Worm (Caenorhabditis elegans) whole organism, midembryonic: ENCODE data around the gene C44B9.3.
A peak's percentile ranks its signal among the peaks of the same experiment; 100 is the strongest.

Source experiments
- T22C8.4 ChIP-seq: fragments of 200-800 bp; sonication (Bioruptor generic); IDR thresholded peaks from 2 replicates; pipeline ENCODE4 v1.3.6; 2022; ENCODE audit warnings: missing genetic modification characterization, missing compliant biosample characterization
- cog-1 ChIP-seq: sonication (generic microtip); optimal IDR thresholded peaks from 2 replicates; lab custom pipeline; 2016; ENCODE audit warnings: missing genetic modification characterization, missing compliant biosample characterization
- flt-1 ChIP-seq: fragments of 200-800 bp; sonication (Bioruptor generic); IDR thresholded peaks from 2 replicates; pipeline ENCODE4 v1.3.6; 2022; ENCODE audit warnings: missing genetic modification characterization, missing compliant biosample characterization
- klf-2 ChIP-seq: fragments of 200-800 bp; sonication (Bioruptor generic); conservative IDR thresholded peaks from 2 replicates; pipeline ENCODE4 v1.3.6; 2022; ENCODE audit warnings: missing genetic modification reagents, missing genetic modification characterization, missing compliant biosample characterization
- med-1 ChIP-seq: sonication (generic microtip); optimal IDR thresholded peaks from 2 replicates; lab custom pipeline; 2017; ENCODE audit warnings: missing genetic modification characterization, mild to moderate bottlenecking, missing compliant biosample characterization, antibody characterized with exemption, missing genetic modification reagents; ENCODE audit not compliant: insufficient read depth
- ref-1 ChIP-seq: fragments of 200-800 bp; sonication (Bioruptor generic); conservative IDR thresholded peaks from 2 replicates; pipeline ENCODE4 v1.3.6; 2022; ENCODE audit warnings: missing genetic modification reagents, missing genetic modification characterization, missing compliant biosample characterization
- tab-1 ChIP-seq: fragments of 200-800 bp; sonication (Bioruptor generic); IDR thresholded peaks from 2 replicates; pipeline ENCODE4 v1.3.6; 2022; ENCODE audit warnings: missing genetic modification characterization, missing compliant biosample characterization
- ztf-23 ChIP-seq: fragments of 200-800 bp; sonication (Bioruptor generic); IDR thresholded peaks from 2 replicates; pipeline ENCODE4 v1.3.6; 2022; ENCODE audit warnings: missing genetic modification reagents, missing genetic modification characterization, missing compliant biosample characterization
- ztf-29 ChIP-seq: fragments of 200-800 bp; sonication (Bioruptor generic); IDR thresholded peaks from 2 replicates; pipeline ENCODE4 v1.3.6; 2022; ENCODE audit warnings: missing genetic modification reagents, missing genetic modification characterization, missing compliant biosample characterization

C44B9.3 gene

ce11 chrIII:10881996-10882395 lies 2.0 kb upstream of the C44B9.3 start:
- TF ChIP-seq T22C8.4 (GFP tag; lab: Robert Waterston, UW), result no peak
- no peak for TF ChIP-seq tab-1 (GFP tag; lab: Robert Waterston, UW)

ce11 chrIII:10881462-10881861 lies 1.5 kb upstream of the C44B9.3 start, which contains the start of gene athp-1:
athp-1 (plus strand) TSS chrIII:10881766.
- TF ChIP-seq ref-1, result no peak
- no peak for TF ChIP-seq ztf-29 (GFP tag; lab: Robert Waterston, UW)
- no peak for TF ChIP-seq klf-2 (GFP tag; lab: Robert Waterston, UW)
- TF ChIP-seq tab-1 (GFP tag; lab: Robert Waterston, UW), result no peak
- no peak for TF ChIP-seq cog-1 (tag; lab: Kevin White, UChicago)
- no peak for TF ChIP-seq T22C8.4 (GFP tag; lab: Robert Waterston, UW)
- TF ChIP-seq ztf-23 (GFP tag; lab: Robert Waterston, UW), result no peak
- no peak for TF ChIP-seq flt-1 (GFP tag; lab: Robert Waterston, UW)
- TF ChIP-seq med-1 (GFP tag; lab: Kevin White, UChicago), result no peak

- TF ChIP-seq tab-1 (GFP tag; lab: Robert Waterston, UW), result no peak
- TF ChIP-seq T22C8.4 (GFP tag; lab: Robert Waterston, UW), result no peak
- TF ChIP-seq ztf-23 (GFP tag; lab: Robert Waterston, UW), result no peak
- no peak for TF ChIP-seq klf-2 (GFP tag; lab: Robert Waterston, UW)
- TF ChIP-seq ztf-29 (GFP tag; lab: Robert Waterston, UW), result no peak
- no peak for TF ChIP-seq ref-1
- no peak for TF ChIP-seq med-1 (GFP tag; lab: Kevin White, UChicago)
- no peak for TF ChIP-seq flt-1 (GFP tag; lab: Robert Waterston, UW)
- no peak for TF ChIP-seq cog-1 (tag; lab: Kevin White, UChicago)
These were observed 2.4 kb downstream of the C44B9.3 start for ce11 chrIII:10877542-10877941.

ce11 chrIII:10875132-10875531 lies 4.9 kb downstream of the C44B9.3 start, which contains the start of gene C44B9.2:
C44B9.2 (plus strand) TSS chrIII:10875432.
- TF ChIP-seq tab-1 (GFP tag; lab: Robert Waterston, UW), result no peak
- TF ChIP-seq T22C8.4 (GFP tag; lab: Robert Waterston, UW), result no peak
- TF ChIP-seq med-1 (GFP tag; lab: Kevin White, UChicago), result no peak
- no peak for TF ChIP-seq cog-1 (tag; lab: Kevin White, UChicago)
- TF ChIP-seq ztf-23 (GFP tag; lab: Robert Waterston, UW), result no peak
- TF ChIP-seq klf-2 (GFP tag; lab: Robert Waterston, UW), result no peak
- no peak for TF ChIP-seq flt-1 (GFP tag; lab: Robert Waterston, UW)
- no peak for TF ChIP-seq ref-1
- TF ChIP-seq ztf-29 (GFP tag; lab: Robert Waterston, UW), result no peak

- TF ChIP-seq ztf-29 (GFP tag; lab: Robert Waterston, UW) (no peak), flt-1 (GFP tag; lab: Robert Waterston, UW) (no peak), T22C8.4 (GFP tag; lab: Robert Waterston, UW) (no peak), ref-1 (no peak), tab-1 (GFP tag; lab: Robert Waterston, UW) (no peak), cog-1 (tag; lab: Kevin White, UChicago) (no peak), klf-2 (GFP tag; lab: Robert Waterston, UW) (no peak), med-1 (GFP tag; lab: Kevin White, UChicago) (no peak), ztf-23 (GFP tag; lab: Robert Waterston, UW) (no peak)
These were observed 9.2 kb downstream of the C44B9.3 start for ce11 chrIII:10870814-10871213.

- no peak for TF ChIP-seq tab-1 (GFP tag; lab: Robert Waterston, UW)
- TF ChIP-seq med-1 (GFP tag; lab: Kevin White, UChicago), result no peak
- no peak for TF ChIP-seq ztf-23 (GFP tag; lab: Robert Waterston, UW)
- TF ChIP-seq T22C8.4 (GFP tag; lab: Robert Waterston, UW), result no peak
- TF ChIP-seq flt-1 (GFP tag; lab: Robert Waterston, UW), result no peak
- TF ChIP-seq ztf-29 (GFP tag; lab: Robert Waterston, UW), result no peak
- no peak for TF ChIP-seq ref-1
- TF ChIP-seq cog-1 (tag; lab: Kevin White, UChicago), result no peak
- no peak for TF ChIP-seq klf-2 (GFP tag; lab: Robert Waterston, UW)
These were observed 9.8 kb downstream of the C44B9.3 start for ce11 chrIII:10870161-10870560.

ce11 chrIII:10869595-10869994 lies 10.4 kb downstream of the C44B9.3 start:
- TF ChIP-seq ref-1 (no peak), ztf-23 (GFP tag; lab: Robert Waterston, UW) (no peak), T22C8.4 (GFP tag; lab: Robert Waterston, UW) (no peak), med-1 (GFP tag; lab: Kevin White, UChicago) (no peak), klf-2 (GFP tag; lab: Robert Waterston, UW) (no peak), cog-1 (tag; lab: Kevin White, UChicago) (no peak), tab-1 (GFP tag; lab: Robert Waterston, UW) (no peak), ztf-29 (GFP tag; lab: Robert Waterston, UW) (no peak), flt-1 (GFP tag; lab: Robert Waterston, UW) (no peak)

- TF ChIP-seq cog-1 (tag; lab: Kevin White, UChicago) (peak; percentile 35), klf-2 (GFP tag; lab: Robert Waterston, UW) (no peak), T22C8.4 (GFP tag; lab: Robert Waterston, UW) (peak; percentile 30; the same call in 1 of the 2 replicates)
These were observed 11.2 kb downstream of the C44B9.3 start, which contains the start of the genes cey-4 and vps-50 for ce11 chrIII:10868653-10869392. cey-4 (minus strand) TSS chrIII:10868703. vps-50 (plus strand) TSS chrIII:10869193.

ce11 chrIII:10867086-10867485 lies 12.9 kb downstream of the C44B9.3 start:
- TF ChIP-seq ref-1 (no peak), flt-1 (GFP tag; lab: Robert Waterston, UW) (no peak), T22C8.4 (GFP tag; lab: Robert Waterston, UW) (no peak), ztf-29 (GFP tag; lab: Robert Waterston, UW) (no peak), cog-1 (tag; lab: Kevin White, UChicago) (no peak), tab-1 (GFP tag; lab: Robert Waterston, UW) (no peak), klf-2 (GFP tag; lab: Robert Waterston, UW) (no peak), med-1 (GFP tag; lab: Kevin White, UChicago) (no peak), ztf-23 (GFP tag; lab: Robert Waterston, UW) (no peak)
